3 fruit fly cellular contexts compared by ENCODE assay signal in the genomic region with DNA sequence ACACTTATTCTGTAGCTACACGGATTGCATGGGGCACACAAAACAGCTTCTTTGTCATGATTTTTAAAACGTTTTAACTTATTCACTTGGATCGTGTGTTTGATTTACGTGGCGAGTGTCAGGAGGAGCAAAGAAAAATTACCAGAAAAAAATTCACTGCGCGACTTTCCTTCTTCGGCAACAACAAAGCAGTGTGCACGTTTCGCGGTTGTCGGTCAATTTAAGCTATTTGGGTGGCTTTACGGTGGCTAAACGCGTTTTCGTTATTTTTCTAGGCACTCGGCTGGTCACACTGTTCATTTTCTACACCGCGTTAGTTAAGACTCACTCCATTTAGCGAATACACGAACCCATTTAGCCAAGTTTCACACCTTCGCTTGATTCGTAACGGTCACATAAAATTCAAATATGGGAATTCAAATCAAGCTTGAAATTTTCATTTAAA.
TF ChIP-seq lines count a peak whose summit lies in the region.

Gene Sxl (minus strand): TSS at position 195 of the 445 bp plus-strand sequence.

TF ChIP-seq in whole organism, adult, 20 proteins besides CTCF, POLR2A, EP300 and RAD21 (continued from another document):
- TF ChIP-seq CG5204 (GFP tag; optimal IDR thresholded peaks at IDR 0.05; lab: Kevin White, UChicago) (no peak), ovo (GFP tag; optimal IDR thresholded peaks at IDR 0.05; lab: Kevin White, UChicago) (no peak), CG1620 (GFP tag; optimal IDR thresholded peaks at IDR 0.05; lab: Kevin White, UChicago) (peak; percentile 62)

TF ChIP-seq in whole organism, embryonic, 481 proteins besides CTCF, POLR2A, EP300 and RAD21 (continued from another document and continues in another):
- TF ChIP-seq vfl (GFP tag; optimal IDR thresholded peaks at IDR 0.05; lab: Kevin White, UChicago): peak; percentile 12
- peak; percentile 27; the same call in 1 of the 2 replicates for TF ChIP-seq CG9932 (GFP tag; IDR thresholded peaks at IDR 0.05; lab: Robert Waterston, UW)
- TF ChIP-seq MESR4 (GFP tag; optimal IDR thresholded peaks at IDR 0.05; lab: Kevin White, UChicago): peak; percentile 79
- TF ChIP-seq her (GFP tag; optimal IDR thresholded peaks at IDR 0.05; lab: Kevin White, UChicago): peak; percentile 53
- peak; percentile 3 for TF ChIP-seq CG12155 (GFP tag; optimal IDR thresholded peaks at IDR 0.05; lab: Kevin White, UChicago)
- TF ChIP-seq dpn (GFP tag; optimal IDR thresholded peaks at IDR 0.05; lab: Kevin White, UChicago): peak in 1 of 2 experiments; percentile 8
- peak; percentile 15 for TF ChIP-seq run (tag; optimal IDR thresholded peaks at IDR 0.05; lab: Kevin White, UChicago)
- TF ChIP-seq CG3163 (GFP tag; optimal IDR thresholded peaks at IDR 0.05; lab: Kevin White, UChicago): peak; percentile 21
- TF ChIP-seq Fer1 (GFP tag; optimal IDR thresholded peaks at IDR 0.05; lab: Kevin White, UChicago): peak; percentile 27
- peak; percentile 50 for TF ChIP-seq CG15601 (tag; optimal IDR thresholded peaks at IDR 0.05; lab: Kevin White, UChicago)
- peak; percentile 15 for TF ChIP-seq HLHmδ (GFP tag; optimal IDR thresholded peaks at IDR 0.05; lab: Kevin White, UChicago)
- peak; percentile 19 for TF ChIP-seq HmgD (GFP tag; optimal IDR thresholded peaks at IDR 0.05; lab: Kevin White, UChicago)
- peak; percentile 16 for TF ChIP-seq fd102C (GFP tag; optimal IDR thresholded peaks at IDR 0.05; lab: Kevin White, UChicago)
- no peak for TF ChIP-seq Eip74EF (GFP tag; optimal IDR thresholded peaks at IDR 0.05; lab: Kevin White, UChicago)
- TF ChIP-seq Pdp1 (GFP tag; optimal IDR thresholded peaks at IDR 0.05; lab: Kevin White, UChicago): peak in 1 of 2 experiments; percentile 52
- TF ChIP-seq Atf-2 (GFP tag; optimal IDR thresholded peaks at IDR 0.05; lab: Kevin White, UChicago): no peak
- peak; percentile 81 for TF ChIP-seq CG14710 (tag; optimal IDR thresholded peaks at IDR 0.05; lab: Kevin White, UChicago)
- TF ChIP-seq CG1233 (GFP tag; optimal IDR thresholded peaks at IDR 0.05; lab: Kevin White, UChicago): peak; percentile 1
- TF ChIP-seq Hr78 (GFP tag; optimal IDR thresholded peaks at IDR 0.05; lab: Kevin White, UChicago): no peak
- 0 out of 2 replicates have a peak, but pooled peaks have one; percentile 20 for TF ChIP-seq Ptx1 (GFP tag; IDR thresholded peaks at IDR 0.05; lab: Robert Waterston, UW)
- peak; percentile 2 for TF ChIP-seq CG18764 (GFP tag; optimal IDR thresholded peaks at IDR 0.05; lab: Kevin White, UChicago)
- peak; percentile 11 for TF ChIP-seq hkb (optimal IDR thresholded peaks at IDR 0.05; lab: Kevin White, UChicago)
- 0 out of 2 replicates have a peak, but pooled peaks have one; percentile 13 for TF ChIP-seq hkb (GFP tag; IDR thresholded peaks at IDR 0.05; lab: Robert Waterston, UW)
- no peak for TF ChIP-seq HLH4C (GFP tag; IDR thresholded peaks at IDR 0.05; lab: Robert Waterston, UW; ENCODE audit: partially characterized antibody)
- TF ChIP-seq CG13287 (GFP tag; IDR thresholded peaks at IDR 0.05; lab: Robert Waterston, UW; ENCODE audit: partially characterized antibody): peak; percentile 40; the same call in 1 of the 2 replicates
- peak; percentile 74 for TF ChIP-seq Aef1 (GFP tag; IDR thresholded peaks at IDR 0.05; lab: Robert Waterston, UW)
- TF ChIP-seq Jarid2 (GFP tag; optimal IDR thresholded peaks at IDR 0.05; lab: Kevin White, UChicago): peak; percentile 61
- peak; percentile 18 for TF ChIP-seq CG6765 (GFP tag; optimal IDR thresholded peaks at IDR 0.05; lab: Kevin White, UChicago)
- peak; percentile 7 for TF ChIP-seq salm (tag; optimal IDR thresholded peaks at IDR 0.05; lab: Kevin White, UChicago)
- no peak for TF ChIP-seq sr (GFP tag; IDR thresholded peaks at IDR 0.05; lab: Robert Waterston, UW)
- peak in 1 of 2 experiments; percentile 4 for TF ChIP-seq chif (GFP tag; optimal IDR thresholded peaks at IDR 0.05; lab: Kevin White, UChicago)
- TF ChIP-seq CG17328 (GFP tag; IDR thresholded peaks at IDR 0.05; lab: Robert Waterston, UW): peak; percentile 27; the same call in 1 of the 2 replicates
- peak; percentile 85 for TF ChIP-seq sens (GFP tag; lab: Kevin White, UChicago)
- peak; percentile 67; the same call in 1 of the 2 replicates for TF ChIP-seq NFAT (GFP tag; IDR thresholded peaks at IDR 0.05; lab: Robert Waterston, UW)
- TF ChIP-seq CG14014 (GFP tag; IDR thresholded peaks at IDR 0.05; lab: Robert Waterston, UW): peak; percentile 29; the same call in 1 of the 2 replicates
- TF ChIP-seq CG16813 (GFP tag; IDR thresholded peaks at IDR 0.05; lab: Robert Waterston, UW; ENCODE audit: partially characterized antibody): 0 out of 3 replicates have a peak, but pooled peaks have one; percentile 43
- TF ChIP-seq Spps (tag; optimal IDR thresholded peaks at IDR 0.05; lab: Kevin White, UChicago): peak; percentile 35
- TF ChIP-seq nerfin-1 (tag; optimal IDR thresholded peaks at IDR 0.05; lab: Kevin White, UChicago): peak; percentile 7
- TF ChIP-seq B-H2 (GFP tag; optimal IDR thresholded peaks at IDR 0.05; lab: Kevin White, UChicago): peak; percentile 15
- no peak for TF ChIP-seq sc (optimal IDR thresholded peaks at IDR 0.05; lab: Kevin White, UChicago)
- TF ChIP-seq sc (GFP tag; optimal IDR thresholded peaks at IDR 0.05; lab: Kevin White, UChicago): no peak
- no peak for TF ChIP-seq Dfd (GFP tag; optimal IDR thresholded peaks at IDR 0.05; lab: Kevin White, UChicago)
- no peak for TF ChIP-seq CG13424 (tag; optimal IDR thresholded peaks at IDR 0.05; lab: Kevin White, UChicago)
- TF ChIP-seq CG6791 (GFP tag; IDR thresholded peaks at IDR 0.05; lab: Robert Waterston, UW; ENCODE audit: partially characterized antibody): peak; percentile 15; the same call in 1 of the 3 replicates
- TF ChIP-seq oc (tag; optimal IDR thresholded peaks at IDR 0.05; lab: Kevin White, UChicago): peak; percentile 8
- no peak for TF ChIP-seq Hsf (GFP tag; optimal IDR thresholded peaks at IDR 0.05; lab: Kevin White, UChicago)
- no peak for TF ChIP-seq CG1529 (GFP tag; optimal IDR thresholded peaks at IDR 0.05; lab: Kevin White, UChicago)
- peak; percentile 0 for TF ChIP-seq scrt (GFP tag; optimal IDR thresholded peaks at IDR 0.05; lab: Kevin White, UChicago)
- no peak for TF ChIP-seq tio (GFP tag; optimal IDR thresholded peaks at IDR 0.05; lab: Kevin White, UChicago)
- peak; percentile 57 for TF ChIP-seq lab (GFP tag; optimal IDR thresholded peaks at IDR 0.05; lab: Kevin White, UChicago)
- peak; percentile 19 for TF ChIP-seq pfk (GFP tag; optimal IDR thresholded peaks at IDR 0.05; lab: Kevin White, UChicago)
- peak; percentile 44 for TF ChIP-seq Dek (tag; optimal IDR thresholded peaks at IDR 0.05; lab: Kevin White, UChicago)
- peak; percentile 96 for TF ChIP-seq pita (GFP tag; optimal IDR thresholded peaks at IDR 0.05; lab: Kevin White, UChicago)
- TF ChIP-seq CG5953 (GFP tag; IDR thresholded peaks at IDR 0.05; lab: Robert Waterston, UW): no peak
- TF ChIP-seq ato (GFP tag; IDR thresholded peaks at IDR 0.05; lab: Robert Waterston, UW; ENCODE audit: partially characterized antibody): no peak
- peak; percentile 76 for TF ChIP-seq CG4360 (GFP tag; IDR thresholded peaks at IDR 0.05; lab: Robert Waterston, UW)
- TF ChIP-seq wek (GFP tag; optimal IDR thresholded peaks at IDR 0.05; lab: Kevin White, UChicago): peak; percentile 57
- peak; percentile 46; the same call in 1 of the 2 replicates for TF ChIP-seq Dref (GFP tag; IDR thresholded peaks at IDR 0.05; lab: Robert Waterston, UW)

TF ChIP-seq in whole organism, prepupa, 60 proteins besides CTCF, POLR2A, EP300 and RAD21 (continued from another document):
- peak; percentile 49 for TF ChIP-seq Sox14 (GFP tag; optimal IDR thresholded peaks at IDR 0.05; lab: Kevin White, UChicago)
- TF ChIP-seq ss (GFP tag; optimal IDR thresholded peaks at IDR 0.05; lab: Kevin White, UChicago): peak in 1 of 2 experiments; percentile 52
- no peak for TF ChIP-seq CG10631 (GFP tag; optimal IDR thresholded peaks at IDR 0.05; lab: Kevin White, UChicago)
- no peak for TF ChIP-seq CG11902 (GFP tag; optimal IDR thresholded peaks at IDR 0.05; lab: Kevin White, UChicago)
- TF ChIP-seq CG6854 (GFP tag; optimal IDR thresholded peaks at IDR 0.05; lab: Kevin White, UChicago): peak; percentile 39
- no peak for TF ChIP-seq vri (GFP tag; optimal IDR thresholded peaks at IDR 0.05; lab: Kevin White, UChicago)
- peak; percentile 18 for TF ChIP-seq Eip78C (GFP tag; lab: Kevin White, UChicago)
- no peak for TF ChIP-seq Hr39 (GFP tag; optimal IDR thresholded peaks at IDR 0.05; lab: Kevin White, UChicago)
- peak; percentile 16 for TF ChIP-seq esn (GFP tag; optimal IDR thresholded peaks at IDR 0.05; lab: Kevin White, UChicago)
- no peak for TF ChIP-seq CG6792 (GFP tag; optimal IDR thresholded peaks at IDR 0.05; lab: Kevin White, UChicago)
- TF ChIP-seq topi (GFP tag; optimal IDR thresholded peaks at IDR 0.05; lab: Kevin White, UChicago): peak; percentile 22
- no peak for TF ChIP-seq fkh (GFP tag; optimal IDR thresholded peaks at IDR 0.05; lab: Kevin White, UChicago)
- TF ChIP-seq Hr38 (GFP tag; optimal IDR thresholded peaks at IDR 0.05; lab: Kevin White, UChicago): no peak
- no peak for TF ChIP-seq Lpt (GFP tag; optimal IDR thresholded peaks at IDR 0.05; lab: Kevin White, UChicago)
- TF ChIP-seq CG6276 (GFP tag; optimal IDR thresholded peaks at IDR 0.05; lab: Kevin White, UChicago): no peak
- no peak for TF ChIP-seq Gug (GFP tag; IDR thresholded peaks at IDR 0.05; lab: Robert Waterston, UW)
- TF ChIP-seq CG1621 (tag; optimal IDR thresholded peaks at IDR 0.05; lab: Kevin White, UChicago): no peak
- no peak for TF ChIP-seq CG34406 (GFP tag; optimal IDR thresholded peaks at IDR 0.05; lab: Kevin White, UChicago)
- peak; percentile 6 for TF ChIP-seq net (GFP tag; optimal IDR thresholded peaks at IDR 0.05; lab: Kevin White, UChicago)
- TF ChIP-seq CG8632 (GFP tag; optimal IDR thresholded peaks at IDR 0.05; lab: Kevin White, UChicago): no peak
- TF ChIP-seq Eip93F (GFP tag; optimal IDR thresholded peaks at IDR 0.05; lab: Kevin White, UChicago): no peak
- no peak for TF ChIP-seq OdsH (GFP tag; optimal IDR thresholded peaks at IDR 0.05; lab: Kevin White, UChicago)
- TF ChIP-seq achi (GFP tag; optimal IDR thresholded peaks at IDR 0.05; lab: Kevin White, UChicago): no peak
